Worm (Caenorhabditis elegans) whole organism, young adult: ENCODE data around the gene odr-1.

Experiments
- B0336.3 ChIP-seq: fragments of 200-800 bp; sonication (Bioruptor generic); IDR thresholded peaks from 2 replicates; pipeline ENCODE4 v1.3.6; 2022; ENCODE audit warnings: missing genetic modification characterization, missing compliant biosample characterization
- C06A6.2 ChIP-seq: fragments of 200-800 bp; sonication (Bioruptor generic); conservative IDR thresholded peaks from 2 replicates; pipeline ENCODE4 v1.3.6; 2022; ENCODE audit warnings: missing genetic modification characterization, missing compliant biosample characterization
- D2030.7 ChIP-seq: fragments of 200-800 bp; sonication (Bioruptor generic); IDR thresholded peaks from 2 replicates; pipeline ENCODE4 v1.3.6; 2022; ENCODE audit warnings: missing genetic modification reagents, missing genetic modification characterization, missing compliant biosample characterization
- F49E8.2 ChIP-seq: sonication (generic microtip); optimal IDR thresholded peaks from 3 replicates; lab custom pipeline; 2017; ENCODE audit warnings: missing genetic modification characterization, mild to moderate bottlenecking, missing compliant biosample characterization, antibody characterized with exemption, moderate library complexity; ENCODE audit not compliant: insufficient read depth
- K11D2.4 ChIP-seq: fragments of 200-800 bp; sonication (Bioruptor generic); IDR thresholded peaks from 2 replicates; pipeline ENCODE4 v1.3.6; 2022; ENCODE audit warnings: missing genetic modification reagents, missing genetic modification characterization, missing compliant biosample characterization
- K12H6.12 ChIP-seq: fragments of 200-800 bp; sonication (Bioruptor generic); optimal IDR thresholded peaks from 2 replicates; lab custom pipeline; 2018; ENCODE audit warnings: mild to moderate bottlenecking, missing genetic modification characterization, missing compliant biosample characterization
- T07F8.4 ChIP-seq: sonication (generic microtip); optimal IDR thresholded peaks from 2 replicates; lab custom pipeline; 2016; ENCODE audit warnings: mild to moderate bottlenecking, missing genetic modification characterization, moderate library complexity, missing compliant biosample characterization
- Y56A3A.18 ChIP-seq: fragments of 200-800 bp; sonication (Bioruptor generic); IDR thresholded peaks from 2 replicates; pipeline ENCODE4 v1.3.6; 2022; ENCODE audit warnings: missing genetic modification reagents, missing genetic modification characterization, missing compliant biosample characterization
- akir-1 ChIP-seq: fragments of 200-800 bp; sonication (Bioruptor generic); optimal IDR thresholded peaks from 2 replicates; lab custom pipeline; 2018; ENCODE audit warnings: mild to moderate bottlenecking, missing genetic modification characterization, moderate library complexity, missing compliant biosample characterization
- atf-7 ChIP-seq: sonication (generic microtip); optimal IDR thresholded peaks from 2 replicates; lab custom pipeline; 2017; ENCODE audit warnings: mild to moderate bottlenecking, missing genetic modification characterization, missing compliant biosample characterization
- ccch-3 ChIP-seq: fragments of 200-800 bp; sonication (Bioruptor generic); optimal IDR thresholded peaks from 2 replicates; lab custom pipeline; 2018; ENCODE audit warnings: mild to moderate bottlenecking, missing genetic modification characterization, missing compliant biosample characterization
- cebp-1 ChIP-seq, 2 experiments: fragments of 200-800 bp in 1 of 2; sonication (Bioruptor generic) in 1 of 2; sonication (generic microtip) in 1 of 2; IDR thresholded peaks in 1 of 2; optimal IDR thresholded peaks in 1 of 2; 2 replicates each; pipeline versions ENCODE4 v1.3.6 to Lab custom; 2017 to 2022; ENCODE audit warnings: missing compliant biosample characterization in 2 of 2, missing genetic modification characterization in 2 of 2, mild to moderate bottlenecking in 1 of 2, missing genetic modification reagents in 1 of 2, moderate library complexity in 1 of 2
- chd-7 ChIP-seq: sonication (generic microtip); optimal IDR thresholded peaks from 2 replicates; lab custom pipeline; 2016; ENCODE audit warnings: mild to moderate bottlenecking, missing genetic modification characterization, moderate library complexity, missing compliant biosample characterization
- efl-1 ChIP-seq: fragments of 150-350 bp; optimal IDR thresholded peaks from 2 replicates; lab custom pipeline; 2014; ENCODE audit warnings: missing biosample characterization, missing genetic modification reagents, missing genetic modification characterization
- egl-44 ChIP-seq: fragments of 200-800 bp; sonication (Bioruptor generic); IDR thresholded peaks from 2 replicates; pipeline ENCODE4 v1.3.6; 2022; ENCODE audit warnings: missing genetic modification reagents, missing genetic modification characterization, missing compliant biosample characterization
- ets-4 ChIP-seq: fragments of 200-800 bp; sonication (Bioruptor generic); optimal IDR thresholded peaks from 2 replicates; lab custom pipeline; 2018; ENCODE audit warnings: mild to moderate bottlenecking, missing genetic modification characterization, missing compliant biosample characterization
- hlh-26 ChIP-seq: fragments of 200-800 bp; sonication (Bioruptor generic); conservative IDR thresholded peaks from 2 replicates; pipeline ENCODE4 v1.3.6; 2022; ENCODE audit warnings: missing genetic modification reagents, missing genetic modification characterization, missing compliant biosample characterization
- let-526 ChIP-seq: fragments of 200-800 bp; sonication (Bioruptor generic); IDR thresholded peaks from 2 replicates; pipeline ENCODE4 v1.3.6; 2022; ENCODE audit warnings: missing genetic modification reagents, missing genetic modification characterization, missing compliant biosample characterization
- let-607 ChIP-seq, 2 experiments: fragments of 200-800 bp in 1 of 2; sonication (Bioruptor generic) in 1 of 2; sonication (generic microtip) in 1 of 2; optimal IDR thresholded peaks; 2 replicates each; lab custom pipeline; 2016 to 2018; ENCODE audit warnings: mild to moderate bottlenecking in 2 of 2, missing compliant biosample characterization in 2 of 2, missing genetic modification characterization in 2 of 2, moderate library complexity in 2 of 2, missing genotype in 1 of 2
- lin-40 ChIP-seq: sonication (generic microtip); optimal IDR thresholded peaks from 2 replicates; lab custom pipeline; 2016; ENCODE audit warnings: missing genetic modification characterization, mild to moderate bottlenecking, missing compliant biosample characterization, missing genotype, missing genetic modification reagents
- lin-54 ChIP-seq: fragments of 200-800 bp; sonication (Bioruptor generic); optimal IDR thresholded peaks from 2 replicates; lab custom pipeline; 2018; ENCODE audit warnings: mild to moderate bottlenecking, missing genetic modification characterization, missing compliant biosample characterization
- madf-10 ChIP-seq: sonication (generic microtip); optimal IDR thresholded peaks from 2 replicates; lab custom pipeline; 2016; ENCODE audit warnings: mild to moderate bottlenecking, missing genetic modification characterization, missing compliant biosample characterization
- madf-6 ChIP-seq: fragments of 200-800 bp; sonication (Bioruptor generic); IDR thresholded peaks from 2 replicates; pipeline ENCODE4 v1.3.6; 2022; ENCODE audit warnings: missing genetic modification reagents, missing genetic modification characterization, missing compliant biosample characterization
- mcd-1 ChIP-seq: fragments of 200-800 bp; sonication (Bioruptor generic); IDR thresholded peaks from 2 replicates; pipeline ENCODE4 v1.3.6; 2022; ENCODE audit warnings: missing genetic modification reagents, missing genetic modification characterization, missing compliant biosample characterization
- nfyb-1 ChIP-seq: fragments of 200-800 bp; sonication (Bioruptor generic); IDR thresholded peaks from 2 replicates; pipeline ENCODE4 v1.3.6; 2022; ENCODE audit warnings: missing genetic modification reagents, missing genetic modification characterization, missing compliant biosample characterization
- nhr-179 ChIP-seq: sonication (generic microtip); optimal IDR thresholded peaks from 2 replicates; lab custom pipeline; 2016; ENCODE audit warnings: mild to moderate bottlenecking, missing genetic modification characterization, missing compliant biosample characterization
- nhr-27 ChIP-seq: fragments of 200-800 bp; sonication (Bioruptor generic); optimal IDR thresholded peaks from 2 replicates; lab custom pipeline; 2018; ENCODE audit warnings: mild to moderate bottlenecking, missing genetic modification characterization, moderate library complexity, missing compliant biosample characterization
- nhr-80 ChIP-seq: sonication (generic microtip); optimal IDR thresholded peaks from 2 replicates; lab custom pipeline; 2016; ENCODE audit warnings: missing genetic modification characterization, missing compliant biosample characterization
- nhr-90 ChIP-seq: sonication (generic microtip); optimal IDR thresholded peaks from 2 replicates; lab custom pipeline; 2016; ENCODE audit warnings: missing genotype, mild to moderate bottlenecking, missing genetic modification characterization, missing compliant biosample characterization
- pha-4 ChIP-seq: fragments of 150-350 bp; sonication (generic microtip); optimal IDR thresholded peaks from 2 replicates; lab custom pipeline; 2014; ENCODE audit warnings: missing biosample characterization, missing genetic modification reagents, missing genetic modification characterization
- rec-8 ChIP-seq, 2 experiments: sonication (generic microtip); optimal IDR thresholded peaks; 2 replicates each; lab custom pipeline; 2016; ENCODE audit warnings: mild to moderate bottlenecking in 2 of 2, missing genetic modification characterization in 2 of 2, missing genetic modification reagents in 2 of 2, missing genotype in 2 of 2, missing biosample characterization in 1 of 2, missing compliant biosample characterization in 1 of 2, moderate library complexity in 1 of 2
- rpc-1 ChIP-seq, 2 experiments: fragments of 150-350 bp in 1 of 2; sonication (generic microtip) in 1 of 2; optimal IDR thresholded peaks; 2 replicates each; lab custom pipeline; 2014 to 2018; ENCODE audit warnings: missing biosample characterization in 1 of 2, missing genetic modification characterization in 1 of 2, missing genetic modification reagents in 1 of 2, missing genotype in 1 of 2
- sdz-38 ChIP-seq: sonication (generic microtip); optimal IDR thresholded peaks from 2 replicates; lab custom pipeline; 2016; ENCODE audit warnings: missing genotype, missing genetic modification characterization, missing compliant biosample characterization
- sea-2 ChIP-seq: fragments of 200-800 bp; sonication (Bioruptor generic); IDR thresholded peaks from 2 replicates; pipeline ENCODE4 v1.3.6; 2022; ENCODE audit warnings: missing genetic modification characterization, missing compliant biosample characterization
- snpc-1.3 ChIP-seq: sonication (generic microtip); optimal IDR thresholded peaks from 2 replicates; lab custom pipeline; 2017; ENCODE audit warnings: missing genetic modification characterization, mild to moderate bottlenecking, missing compliant biosample characterization, antibody characterized with exemption, moderate library complexity, missing genotype, missing genetic modification reagents; ENCODE audit not compliant: insufficient read depth
- snpc-3.4 ChIP-seq: sonication (generic microtip); optimal IDR thresholded peaks from 2 replicates; lab custom pipeline; 2017; ENCODE audit warnings: missing genetic modification characterization, mild to moderate bottlenecking, missing compliant biosample characterization, antibody characterized with exemption, moderate library complexity, missing genotype, missing genetic modification reagents
- snpc-4 ChIP-seq, 5 experiments: fragments of 150-350 bp in 1 of 5; sonication (generic microtip) in 4 of 5; optimal IDR thresholded peaks; 2 replicates each; lab custom pipeline; 2014 to 2018; ENCODE audit warnings: missing genetic modification characterization in 5 of 5, missing biosample characterization in 3 of 5, antibody characterized with exemption in 2 of 5, mild to moderate bottlenecking in 2 of 5, missing compliant biosample characterization in 2 of 5, missing genotype in 2 of 5, moderate library complexity in 2 of 5, missing genetic modification reagents in 1 of 5
- somi-1 ChIP-seq: fragments of 200-800 bp; sonication (Bioruptor generic); optimal IDR thresholded peaks from 2 replicates; lab custom pipeline; 2018; ENCODE audit warnings: mild to moderate bottlenecking, missing genetic modification characterization, missing compliant biosample characterization
- tbp1 ChIP-seq: fragments of 200-800 bp; sonication (Bioruptor generic); optimal IDR thresholded peaks from 2 replicates; lab custom pipeline; 2018; ENCODE audit warnings: mild to moderate bottlenecking, missing genetic modification characterization, missing compliant biosample characterization
- tlf-1 ChIP-seq: fragments of 200-800 bp; sonication (Bioruptor generic); optimal IDR thresholded peaks from 2 replicates; lab custom pipeline; 2018; ENCODE audit warnings: mild to moderate bottlenecking, missing genetic modification characterization, missing compliant biosample characterization
- unc-130 ChIP-seq: sonication (generic microtip); optimal IDR thresholded peaks from 2 replicates; lab custom pipeline; 2016; ENCODE audit warnings: missing genetic modification reagents, missing genetic modification characterization, missing compliant biosample characterization
- xnd-1 ChIP-seq: sonication (generic microtip); optimal IDR thresholded peaks from 2 replicates; lab custom pipeline; 2016; ENCODE audit warnings: missing genotype, missing genetic modification reagents, missing genetic modification characterization, missing compliant biosample characterization
- ztf-22 ChIP-seq: fragments of 200-800 bp; sonication (Bioruptor generic); optimal IDR thresholded peaks from 2 replicates; lab custom pipeline; 2018; ENCODE audit warnings: mild to moderate bottlenecking, missing genetic modification characterization, moderate library complexity, missing compliant biosample characterization
- ztf-25 ChIP-seq: fragments of 200-800 bp; sonication (Bioruptor generic); IDR thresholded peaks from 2 replicates; pipeline ENCODE4 v1.3.6; 2022; ENCODE audit warnings: missing genetic modification reagents, missing genetic modification characterization, missing compliant biosample characterization
- ztf-26 ChIP-seq: sonication (generic microtip); optimal IDR thresholded peaks from 2 replicates; lab custom pipeline; 2017; ENCODE audit warnings: missing genetic modification characterization, missing compliant biosample characterization
- ztf-3 ChIP-seq: fragments of 200-800 bp; sonication (Bioruptor generic); optimal IDR thresholded peaks from 2 replicates; lab custom pipeline; 2018; ENCODE audit warnings: mild to moderate bottlenecking, missing genetic modification characterization, missing compliant biosample characterization

Gene odr-1

DNA sequence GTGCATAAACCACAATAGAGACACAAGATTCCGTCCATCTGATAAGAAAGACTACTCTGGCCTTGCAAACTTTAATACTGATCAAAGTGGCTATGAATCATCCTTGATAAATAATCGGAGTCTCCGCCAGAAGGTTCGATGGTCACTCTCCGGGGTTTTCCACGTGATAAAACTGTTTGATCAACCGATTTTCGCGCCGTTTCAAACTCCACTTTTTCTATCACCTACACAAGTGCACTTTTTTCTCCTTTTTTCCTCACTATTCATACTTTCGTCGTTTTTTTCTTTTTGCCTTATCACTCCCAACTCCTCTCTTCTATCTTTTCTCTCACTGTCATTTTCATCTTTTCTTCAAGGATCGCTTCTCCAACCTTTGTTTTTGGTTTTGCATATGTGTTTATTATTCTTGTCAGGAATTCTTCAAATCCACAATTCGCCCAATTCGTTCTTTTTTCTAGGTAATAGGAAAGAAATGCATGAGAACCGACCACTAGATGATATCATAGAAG is 22.1 kb downstream of the odr-1 start, which contains the start of gene F18H3.4:
Gene F18H3.4, plus strand, starts transcription at position 459 of the 509 bp plus-strand sequence.
- TF ChIP-seq lin-40 (peak; percentile 47), akir-1 (GFP tag; lab: Kevin White, UChicago) (no peak), snpc-1.3 (tag; lab: Kevin White, UChicago) (no peak), D2030.7 (no peak), nhr-27 (tag; lab: Kevin White, UChicago) (no peak), rpc-1 (optimal IDR thresholded peaks at IDR 0.05; lab: Kevin White, UChicago) (no peak), rpc-1 (tag; optimal IDR thresholded peaks at IDR 0.05; lab: Kevin White, UChicago) (no peak), B0336.3 (peak; percentile 62; the same call in 1 of the 2 replicates), F49E8.2 (tag; lab: Kevin White, UChicago) (no peak), nfyb-1 (GFP tag; lab: Robert Waterston, UW) (peak; percentile 50; the same call in 1 of the 2 replicates), somi-1 (GFP tag; lab: Kevin White, UChicago) (no peak), tbp1 (GFP tag; lab: Kevin White, UChicago) (peak; percentile 46), nhr-80 (tag; lab: Kevin White, UChicago) (peak; percentile 97), nhr-90 (tag; lab: Kevin White, UChicago) (peak; percentile 19), let-607 (tag; optimal IDR thresholded peaks at IDR 0.05; lab: Kevin White, UChicago) (peak in 1 of 2 experiments; percentile 65), Y56A3A.18 (GFP tag; lab: Robert Waterston, UW) (no peak), snpc-4 (GFP tag; optimal IDR thresholded peaks at IDR 0.05; lab: Kevin White, UChicago) (no peak), snpc-4 (tag; optimal IDR thresholded peaks at IDR 0.05; lab: Kevin White, UChicago) (peak in 1 of 4 experiments; percentile 14), ets-4 (GFP tag; lab: Kevin White, UChicago) (peak; percentile 4), ztf-26 (tag; lab: Kevin White, UChicago) (no peak), cebp-1 (GFP tag; IDR thresholded peaks at IDR 0.05; lab: Robert Waterston, UW) (no peak), cebp-1 (tag; optimal IDR thresholded peaks at IDR 0.05; lab: Kevin White, UChicago) (peak; percentile 75), ztf-25 (GFP tag; lab: Robert Waterston, UW) (no peak), nhr-179 (tag; lab: Kevin White, UChicago) (no peak), xnd-1 (tag; lab: Kevin White, UChicago) (no peak), sdz-38 (no peak), ccch-3 (GFP tag; lab: Kevin White, UChicago) (no peak), rec-8 (tag; optimal IDR thresholded peaks at IDR 0.05; lab: Kevin White, UChicago) (no peak), unc-130 (GFP tag; lab: Kevin White, UChicago) (no peak), K12H6.12 (no peak), ztf-3 (GFP tag; lab: Kevin White, UChicago) (no peak), ztf-22 (GFP tag; lab: Kevin White, UChicago) (peak; percentile 80), tlf-1 (GFP tag; lab: Kevin White, UChicago) (peak; percentile 30), lin-54 (peak; percentile 13), hlh-26 (GFP tag; lab: Robert Waterston, UW) (no peak), egl-44 (GFP tag; lab: Robert Waterston, UW) (0 out of 2 replicates have a peak, but pooled peaks have one; percentile 67), let-526 (GFP tag; lab: Robert Waterston, UW) (no peak), K11D2.4 (GFP tag; lab: Robert Waterston, UW) (0 out of 2 replicates have a peak, but pooled peaks have one; percentile 41), mcd-1 (GFP tag; lab: Robert Waterston, UW) (0 out of 2 replicates have a peak, but pooled peaks have one; percentile 19), madf-10 (peak; percentile 29), madf-6 (GFP tag; lab: Robert Waterston, UW) (no peak), efl-1 (GFP tag; lab: Kevin White, UChicago) (no peak), sea-2 (GFP tag; lab: Robert Waterston, UW) (no peak), atf-7 (tag; lab: Kevin White, UChicago) (peak; percentile 72), snpc-3.4 (no peak), chd-7 (tag; lab: Kevin White, UChicago) (peak; percentile 12), C06A6.2 (GFP tag; lab: Robert Waterston, UW) (no peak), T07F8.4 (tag; lab: Kevin White, UChicago) (no peak), pha-4 (tag; lab: Kevin White, UChicago) (peak; percentile 66)
